Worm (Caenorhabditis elegans) whole organism, young adult: ENCODE results near the gene fbxb-46.
"Not testable (repeated sequence)": the region's sequence is repeated elsewhere in the genome, so short reads cannot be mapped to it uniquely, and the experiment has no call there.

ENCODE experiments used
- B0019.2 ChIP-seq: fragments of 200-800 bp; sonication (Bioruptor generic); conservative IDR thresholded peaks from 2 replicates; pipeline ENCODE4 v1.3.6; 2022; ENCODE audit warnings: missing genetic modification reagents, missing genetic modification characterization, missing compliant biosample characterization
- B0035.1 ChIP-seq: sonication (generic microtip); optimal IDR thresholded peaks from 2 replicates; lab custom pipeline; 2016; ENCODE audit warnings: missing genetic modification characterization, mild to moderate bottlenecking, missing compliant biosample characterization, missing genotype, missing genetic modification reagents
- F37B4.10 ChIP-seq: fragments of 200-800 bp; sonication (Bioruptor generic); IDR thresholded peaks from 2 replicates; pipeline ENCODE4 v1.3.6; 2022; ENCODE audit warnings: missing genetic modification characterization, missing compliant biosample characterization
- F39B2.1 ChIP-seq: fragments of 200-800 bp; sonication (Bioruptor generic); IDR thresholded peaks from 2 replicates; pipeline ENCODE4 v1.3.6; 2022; ENCODE audit warnings: missing genetic modification reagents, missing genetic modification characterization, missing compliant biosample characterization
- F49E8.2 ChIP-seq: sonication (generic microtip); optimal IDR thresholded peaks from 3 replicates; lab custom pipeline; 2017; ENCODE audit warnings: missing genetic modification characterization, mild to moderate bottlenecking, missing compliant biosample characterization, antibody characterized with exemption, moderate library complexity; ENCODE audit not compliant: insufficient read depth
- T26A5.8 ChIP-seq: sonication (generic microtip); optimal IDR thresholded peaks from 2 replicates; lab custom pipeline; 2016; ENCODE audit warnings: missing genetic modification characterization, missing compliant biosample characterization
- Y53G8AR.9 ChIP-seq: fragments of 200-800 bp; sonication (Bioruptor generic); conservative IDR thresholded peaks from 2 replicates; pipeline ENCODE4 v1.3.6; 2022; ENCODE audit warnings: missing genetic modification reagents, missing genetic modification characterization, missing compliant biosample characterization
- Y67H2A.10 ChIP-seq: fragments of 200-800 bp; sonication (Bioruptor generic); conservative IDR thresholded peaks from 2 replicates; pipeline ENCODE4 v1.3.6; 2022; ENCODE audit warnings: missing genetic modification reagents, missing genetic modification characterization, missing compliant biosample characterization
- Y79H2A.3 ChIP-seq: fragments of 200-800 bp; sonication (Bioruptor generic); conservative IDR thresholded peaks from 2 replicates; pipeline ENCODE4 v1.3.6; 2022; ENCODE audit warnings: missing genetic modification reagents, missing genetic modification characterization, missing compliant biosample characterization
- Y95B8A.8 ChIP-seq: fragments of 200-800 bp; sonication (Bioruptor generic); IDR thresholded peaks from 2 replicates; pipeline ENCODE4 v1.3.6; 2022; ENCODE audit warnings: missing genetic modification reagents, missing genetic modification characterization, missing compliant biosample characterization
- ccch-3 ChIP-seq: fragments of 200-800 bp; sonication (Bioruptor generic); optimal IDR thresholded peaks from 2 replicates; lab custom pipeline; 2018; ENCODE audit warnings: mild to moderate bottlenecking, missing genetic modification characterization, missing compliant biosample characterization
- ceh-27 ChIP-seq: fragments of 200-800 bp; sonication (Bioruptor generic); optimal IDR thresholded peaks from 2 replicates; lab custom pipeline; 2018; ENCODE audit warnings: mild to moderate bottlenecking, missing genetic modification characterization, moderate library complexity, missing compliant biosample characterization
- ceh-91 ChIP-seq: fragments of 200-800 bp; sonication (Bioruptor generic); IDR thresholded peaks from 2 replicates; pipeline ENCODE4 v1.3.6; 2022; ENCODE audit warnings: missing genetic modification reagents, missing genetic modification characterization, missing compliant biosample characterization
- chd-7 ChIP-seq: sonication (generic microtip); optimal IDR thresholded peaks from 2 replicates; lab custom pipeline; 2016; ENCODE audit warnings: mild to moderate bottlenecking, missing genetic modification characterization, moderate library complexity, missing compliant biosample characterization
- ets-4 ChIP-seq: fragments of 200-800 bp; sonication (Bioruptor generic); optimal IDR thresholded peaks from 2 replicates; lab custom pipeline; 2018; ENCODE audit warnings: mild to moderate bottlenecking, missing genetic modification characterization, missing compliant biosample characterization
- let-607 ChIP-seq, 2 experiments: fragments of 200-800 bp in 1 of 2; sonication (Bioruptor generic) in 1 of 2; sonication (generic microtip) in 1 of 2; optimal IDR thresholded peaks; 2 replicates each; lab custom pipeline; 2016 to 2018; ENCODE audit warnings: mild to moderate bottlenecking in 2 of 2, missing compliant biosample characterization in 2 of 2, missing genetic modification characterization in 2 of 2, moderate library complexity in 2 of 2, missing genotype in 1 of 2
- madf-8 ChIP-seq: fragments of 200-800 bp; sonication (Bioruptor generic); conservative IDR thresholded peaks from 2 replicates; pipeline ENCODE4 v1.3.6; 2022; ENCODE audit warnings: missing genetic modification reagents, missing genetic modification characterization, missing compliant biosample characterization
- nfyb-1 ChIP-seq: fragments of 200-800 bp; sonication (Bioruptor generic); IDR thresholded peaks from 2 replicates; pipeline ENCODE4 v1.3.6; 2022; ENCODE audit warnings: missing genetic modification reagents, missing genetic modification characterization, missing compliant biosample characterization
- nhr-90 ChIP-seq: sonication (generic microtip); optimal IDR thresholded peaks from 2 replicates; lab custom pipeline; 2016; ENCODE audit warnings: missing genotype, mild to moderate bottlenecking, missing genetic modification characterization, missing compliant biosample characterization
- rcor-1 ChIP-seq: fragments of 200-800 bp; sonication (Bioruptor generic); IDR thresholded peaks from 2 replicates; pipeline ENCODE4 v1.3.6; 2022; ENCODE audit warnings: missing genetic modification reagents, missing genetic modification characterization, missing compliant biosample characterization
- snpc-1.1 ChIP-seq: sonication (generic microtip); optimal IDR thresholded peaks from 2 replicates; lab custom pipeline; 2017; ENCODE audit warnings: missing genetic modification characterization, mild to moderate bottlenecking, missing compliant biosample characterization, antibody characterized with exemption, moderate library complexity, missing genotype, missing genetic modification reagents; ENCODE audit not compliant: insufficient read depth
- snpc-1.3 ChIP-seq: sonication (generic microtip); optimal IDR thresholded peaks from 2 replicates; lab custom pipeline; 2017; ENCODE audit warnings: missing genetic modification characterization, mild to moderate bottlenecking, missing compliant biosample characterization, antibody characterized with exemption, moderate library complexity, missing genotype, missing genetic modification reagents; ENCODE audit not compliant: insufficient read depth
- somi-1 ChIP-seq: fragments of 200-800 bp; sonication (Bioruptor generic); optimal IDR thresholded peaks from 2 replicates; lab custom pipeline; 2018; ENCODE audit warnings: mild to moderate bottlenecking, missing genetic modification characterization, missing compliant biosample characterization
- tlf-1 ChIP-seq: fragments of 200-800 bp; sonication (Bioruptor generic); optimal IDR thresholded peaks from 2 replicates; lab custom pipeline; 2018; ENCODE audit warnings: mild to moderate bottlenecking, missing genetic modification characterization, missing compliant biosample characterization
- zim-3 ChIP-seq: sonication (generic microtip); optimal IDR thresholded peaks from 2 replicates; lab custom pipeline; 2017; ENCODE audit warnings: mild to moderate bottlenecking, missing genetic modification characterization, moderate library complexity, missing compliant biosample characterization
- ztf-26 ChIP-seq: sonication (generic microtip); optimal IDR thresholded peaks from 2 replicates; lab custom pipeline; 2017; ENCODE audit warnings: missing genetic modification characterization, missing compliant biosample characterization
- ztf-3 ChIP-seq: fragments of 200-800 bp; sonication (Bioruptor generic); optimal IDR thresholded peaks from 2 replicates; lab custom pipeline; 2018; ENCODE audit warnings: mild to moderate bottlenecking, missing genetic modification characterization, missing compliant biosample characterization

fbxb-46 gene

DNA sequence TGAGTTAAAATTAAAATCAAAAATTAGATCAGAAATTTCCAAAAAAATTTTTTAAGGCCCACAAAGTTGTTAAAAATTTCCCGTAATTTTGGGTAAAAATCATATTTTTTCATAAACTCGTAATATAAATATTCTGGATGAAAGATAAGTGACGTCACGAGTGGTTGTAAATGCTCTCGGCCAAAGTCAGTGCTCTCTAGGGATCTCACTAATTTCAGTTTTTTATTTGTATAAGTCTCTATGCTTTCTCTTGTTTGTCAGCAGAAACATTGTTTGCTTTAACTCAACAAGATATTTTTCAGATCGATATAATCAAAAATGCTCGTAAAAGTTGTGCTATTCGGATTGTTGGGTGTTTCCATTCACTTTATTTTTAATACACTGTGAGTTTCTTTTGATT, 27.8 kb downstream of the fbxb-46 start, which contains the start of gene K05F6.4:
TSS of gene K05F6.4 (plus strand) at position 301 of the 400 bp plus-strand sequence.
- not testable (repeated sequence) for TF ChIP-seq F37B4.10 (GFP tag; lab: Robert Waterston, UW); tlf-1 (GFP tag; lab: Kevin White, UChicago); zim-3 (tag; lab: Kevin White, UChicago)

DNA sequence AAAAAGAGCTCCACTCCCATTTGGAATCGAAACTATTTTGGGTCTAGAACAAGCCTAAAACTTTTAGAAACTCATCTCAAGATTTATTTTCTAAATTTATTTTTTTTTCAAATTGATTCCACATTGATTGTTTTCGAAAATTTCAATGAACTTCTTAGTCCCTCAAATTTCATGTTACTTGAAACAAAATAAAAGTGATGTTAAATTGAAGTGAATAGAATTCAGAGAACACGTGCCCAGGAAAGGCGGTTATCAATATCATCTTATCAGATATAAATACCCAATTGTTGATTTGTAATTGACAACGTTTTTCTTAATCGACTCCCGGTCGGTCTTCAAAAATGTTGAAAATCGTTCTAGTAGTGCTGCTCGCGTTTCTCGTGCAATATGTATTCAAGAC, 30.3 kb downstream of the fbxb-46 start, which contains the start of gene poml-4:
TSS of gene poml-4 (plus strand) at position 301 of the 400 bp plus-strand sequence.
- not testable (repeated sequence) for TF ChIP-seq nhr-90; B0035.1 (tag; lab: Kevin White, UChicago); ets-4 (GFP tag; lab: Kevin White, UChicago)

ce11 chrII:1538589-1538988, 32.3 kb downstream of the fbxb-46 start, which contains the start of gene fbxb-44:
Gene fbxb-44 (plus strand): TSS chrII:1538889.
- no peak for TF ChIP-seq ceh-91 (GFP tag; lab: Robert Waterston, UW)
- no peak for TF ChIP-seq ztf-26 (tag; lab: Kevin White, UChicago)

ce11 chrII:1537321-1537720, 33.6 kb downstream of the fbxb-46 start, which contains the start of gene fbxb-42:
Gene fbxb-42 (plus strand): TSS chrII:1537621.
- no peak for TF ChIP-seq rcor-1 (GFP tag; lab: Robert Waterston, UW)

- TF ChIP-seq chd-7 (tag; lab: Kevin White, UChicago): no peak
Observed at ce11 chrII:1535931-1536330, 35.0 kb downstream of the fbxb-46 start, which contains the start of gene fbxb-43. Gene fbxb-43 (plus strand): TSS chrII:1536231.

DNA sequence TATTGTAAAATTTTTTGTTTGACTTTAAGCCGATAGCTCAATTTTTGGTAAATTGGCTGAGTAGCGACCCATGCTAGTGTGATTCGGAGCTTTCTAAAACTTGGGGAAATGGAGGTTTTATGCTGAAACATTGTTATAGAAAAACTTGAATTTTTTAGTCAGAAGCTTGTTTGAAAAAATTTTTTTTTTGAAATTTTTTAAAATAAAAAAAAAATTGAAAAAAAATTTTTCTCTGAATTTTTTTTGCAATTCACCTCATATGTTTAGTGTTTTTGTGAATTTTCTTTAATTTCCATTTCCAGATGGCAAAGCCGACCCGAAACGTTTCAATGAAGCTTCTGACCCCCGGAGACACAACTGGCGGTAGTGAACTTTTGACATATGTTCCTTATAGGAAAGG, 41.9 kb downstream of the fbxb-46 start, which contains the start of gene Y51H7BR.4:
TSS of gene Y51H7BR.4 (plus strand) at position 301 of the 400 bp plus-strand sequence.
- TF ChIP-seq Y79H2A.3 (GFP tag; lab: Robert Waterston, UW) (no peak), Y95B8A.8 (GFP tag; lab: Robert Waterston, UW) (no peak), F49E8.2 (tag; lab: Kevin White, UChicago) (no peak), B0019.2 (no peak), ets-4 (GFP tag; lab: Kevin White, UChicago) (no peak), somi-1 (GFP tag; lab: Kevin White, UChicago) (no peak), madf-8 (no peak), F39B2.1 (GFP tag; lab: Robert Waterston, UW) (no peak), rcor-1 (GFP tag; lab: Robert Waterston, UW) (no peak), ztf-3 (GFP tag; lab: Kevin White, UChicago) (no peak), ceh-27 (GFP tag; lab: Kevin White, UChicago) (no peak), snpc-1.1 (tag; lab: Kevin White, UChicago) (no peak), snpc-1.3 (tag; lab: Kevin White, UChicago) (no peak), chd-7 (tag; lab: Kevin White, UChicago) (no peak), T26A5.8 (no peak), Y53G8AR.9 (GFP tag; lab: Robert Waterston, UW) (no peak)

ce11 chrII:1525498-1525897, 45.4 kb downstream of the fbxb-46 start, which contains the start of gene Y51H7BR.7:
Gene Y51H7BR.7 (minus strand): TSS chrII:1525598.
- TF ChIP-seq let-607 (tag; optimal IDR thresholded peaks at IDR 0.05; lab: Kevin White, UChicago) (no peak), ccch-3 (GFP tag; lab: Kevin White, UChicago) (no peak), Y67H2A.10 (no peak), nfyb-1 (GFP tag; lab: Robert Waterston, UW) (no peak)
